Fruit fly (Drosophila melanogaster) whole organism, adult: Measurements from ENCODE around the gene ind.

Source experiments
- CG11617 ChIP-seq: fragments of 200-800 bp; sonication (Bioruptor generic); optimal IDR thresholded peaks from 2 replicates; lab custom pipeline; 2017; ENCODE audit warnings: mild to moderate bottlenecking, missing biosample characterization, missing genetic modification reagents, missing genetic modification characterization
- CG12768 ChIP-seq: fragments of 200-800 bp; sonication (Bioruptor generic); optimal IDR thresholded peaks from 2 replicates; lab custom pipeline; 2017; ENCODE audit warnings: missing biosample characterization, missing genetic modification characterization, mild to moderate bottlenecking, moderate library complexity, missing genetic modification reagents
- CG14711 ChIP-seq: fragments of 200-800 bp; sonication (Bioruptor generic); optimal IDR thresholded peaks from 2 replicates; lab custom pipeline; 2018; ENCODE audit warnings: missing biosample characterization, mild to moderate bottlenecking, missing genetic modification characterization, moderate library complexity
- CG1620 ChIP-seq: fragments of 200-800 bp; sonication (Bioruptor generic); optimal IDR thresholded peaks from 2 replicates; lab custom pipeline; 2016; ENCODE audit warnings: missing biosample characterization, missing genetic modification characterization
- CG33017 ChIP-seq: fragments of 200-800 bp; sonication (Bioruptor generic); optimal IDR thresholded peaks from 2 replicates; lab custom pipeline; 2018; ENCODE audit warnings: missing biosample characterization, mild to moderate bottlenecking, missing genetic modification characterization, moderate library complexity
- CG5204 ChIP-seq: fragments of 200-800 bp; sonication (Bioruptor generic); optimal IDR thresholded peaks from 2 replicates; lab custom pipeline; 2016; ENCODE audit warnings: missing biosample characterization, missing genetic modification characterization
- CG7045 ChIP-seq: fragments of 200-800 bp; sonication (Bioruptor generic); optimal IDR thresholded peaks from 2 replicates; lab custom pipeline; 2017; ENCODE audit warnings: missing biosample characterization, mild to moderate bottlenecking, missing genetic modification characterization
- CG7101 ChIP-seq: fragments of 200-800 bp; sonication (Bioruptor generic); optimal IDR thresholded peaks from 2 replicates; lab custom pipeline; 2018; ENCODE audit warnings: missing biosample characterization, mild to moderate bottlenecking, missing genetic modification characterization, moderate library complexity
- Clk ChIP-seq: fragments of 200-800 bp; sonication (Bioruptor generic); optimal IDR thresholded peaks from 2 replicates; lab custom pipeline; 2017; ENCODE audit warnings: missing biosample characterization, missing genetic modification characterization
- Crg-1 ChIP-seq: fragments of 200-800 bp; sonication (Bioruptor generic); optimal IDR thresholded peaks from 2 replicates; lab custom pipeline; 2016; ENCODE audit warnings: missing biosample characterization, missing genetic modification characterization
- Hr96 ChIP-seq: fragments of 200-800 bp; sonication (Bioruptor generic); optimal IDR thresholded peaks from 2 replicates; lab custom pipeline; 2016; ENCODE audit warnings: missing biosample characterization, missing genetic modification characterization
- Mnt ChIP-seq: fragments of 200-800 bp; sonication (Bioruptor generic); optimal IDR thresholded peaks from 2 replicates; lab custom pipeline; 2016; ENCODE audit warnings: missing biosample characterization, mild to moderate bottlenecking, missing genetic modification characterization
- bab1 ChIP-seq: fragments of 200-800 bp; sonication (Bioruptor generic); optimal IDR thresholded peaks from 3 replicates; lab custom pipeline; 2019; ENCODE audit warnings: missing biosample characterization, mild to moderate bottlenecking, missing genetic modification characterization, moderate library complexity
- cic ChIP-seq: fragments of 200-800 bp; sonication (Bioruptor generic); optimal IDR thresholded peaks from 2 replicates; lab custom pipeline; 2017; ENCODE audit warnings: missing biosample characterization, mild to moderate bottlenecking, missing genetic modification characterization, moderate library complexity
- cnc ChIP-seq, 2 experiments: fragments of >200 bp; optimal IDR thresholded peaks; 2 replicates each; lab custom pipeline; 2017
- kay ChIP-seq: fragments of 200-800 bp; sonication (Bioruptor generic); peaks from one replicate; lab custom pipeline; 2016; ENCODE audit warnings: missing biosample characterization, missing genetic modification characterization, borderline replicate concordance
- ovo ChIP-seq: fragments of 200-800 bp; sonication (Bioruptor generic); optimal IDR thresholded peaks from 2 replicates; lab custom pipeline; 2016; ENCODE audit warnings: missing biosample characterization, missing genetic modification characterization
- pad ChIP-seq: fragments of 200-800 bp; sonication (Bioruptor generic); optimal IDR thresholded peaks from 3 replicates; lab custom pipeline; 2017; ENCODE audit warnings: missing biosample characterization, missing genetic modification characterization, mild to moderate bottlenecking, moderate library complexity, missing genetic modification reagents
- tj ChIP-seq: fragments of 200-800 bp; sonication (Bioruptor generic); optimal IDR thresholded peaks from 3 replicates; lab custom pipeline; 2017; ENCODE audit warnings: missing biosample characterization, mild to moderate bottlenecking, missing genetic modification characterization, moderate library complexity
- toe ChIP-seq: fragments of 200-800 bp; sonication (Bioruptor generic); optimal IDR thresholded peaks from 2 replicates; lab custom pipeline; 2016; ENCODE audit warnings: missing biosample characterization, missing genetic modification characterization

The ind gene

dm6 chr3L:15078347-15078746 is 34.6 kb upstream of the ind start, which contains the start of gene Or71a:
TSS of gene Or71a (minus strand) at chr3L:15078447.
- TF ChIP-seq CG5204 (GFP tag; lab: Kevin White, UChicago), result no peak
- no peak for TF ChIP-seq CG11617
- TF ChIP-seq CG7101 (tag; lab: Kevin White, UChicago), result no peak
- TF ChIP-seq pad (GFP tag; lab: Kevin White, UChicago), result no peak
- no peak for TF ChIP-seq kay (GFP tag; lab: Kevin White, UChicago)
- TF ChIP-seq bab1, result no peak
- no peak for TF ChIP-seq cic (GFP tag; lab: Kevin White, UChicago)
- TF ChIP-seq Hr96 (GFP tag; lab: Kevin White, UChicago), result no peak
- no peak for TF ChIP-seq Crg-1 (GFP tag; lab: Kevin White, UChicago)
- no peak for TF ChIP-seq CG14711 (tag; lab: Kevin White, UChicago)
- TF ChIP-seq CG7045 (GFP tag; lab: Kevin White, UChicago), result no peak
- no peak for TF ChIP-seq ovo
- TF ChIP-seq Clk (GFP tag; lab: Kevin White, UChicago), result no peak
- TF ChIP-seq Mnt (GFP tag; lab: Kevin White, UChicago), result no peak
- TF ChIP-seq toe (GFP tag; lab: Kevin White, UChicago), result no peak

dm6 chr3L:15076380-15076779 is 32.7 kb upstream of the ind start:
- TF ChIP-seq Mnt (GFP tag; lab: Kevin White, UChicago) (no peak), bab1 (no peak), CG33017 (tag; lab: Kevin White, UChicago) (no peak), CG5204 (GFP tag; lab: Kevin White, UChicago) (no peak)

DNA sequence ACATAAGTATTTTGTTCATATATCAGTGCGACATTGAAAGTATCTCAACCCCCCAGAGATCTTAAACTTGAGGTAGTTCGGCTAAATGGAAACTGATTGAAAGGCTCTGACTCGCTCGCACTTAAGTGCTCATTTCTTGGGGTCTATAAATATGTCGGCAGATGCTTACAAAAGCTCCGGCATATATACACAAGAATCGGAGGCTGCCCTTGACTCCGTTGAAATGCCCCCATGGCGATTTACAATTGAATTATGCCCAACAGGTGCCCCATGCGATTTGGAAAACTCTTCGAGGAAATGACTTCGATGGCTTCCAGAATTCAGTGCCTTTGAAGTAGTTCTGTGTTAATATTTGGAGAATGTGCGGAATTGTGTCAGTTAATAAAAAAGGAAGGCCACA is 30.0 kb upstream of the ind start:
- TF ChIP-seq CG11617 (no peak), CG1620 (GFP tag; lab: Kevin White, UChicago) (no peak), CG7045 (GFP tag; lab: Kevin White, UChicago) (no peak), tj (GFP tag; lab: Kevin White, UChicago) (no peak), CG14711 (tag; lab: Kevin White, UChicago) (no peak), ovo (no peak), CG7101 (tag; lab: Kevin White, UChicago) (no peak), CG12768 (GFP tag; lab: Kevin White, UChicago) (no peak), pad (GFP tag; lab: Kevin White, UChicago) (no peak), Hr96 (GFP tag; lab: Kevin White, UChicago) (no peak), CG33017 (tag; lab: Kevin White, UChicago) (no peak), Mnt (GFP tag; lab: Kevin White, UChicago) (no peak), bab1 (no peak)

dm6 chr3L:15072149-15072548 is 28.4 kb upstream of the ind start:
- no peak for TF ChIP-seq tj (GFP tag; lab: Kevin White, UChicago)
- no peak for TF ChIP-seq CG7045 (GFP tag; lab: Kevin White, UChicago)
- TF ChIP-seq pad (GFP tag; lab: Kevin White, UChicago), result no peak
- no peak for TF ChIP-seq cnc (optimal IDR thresholded peaks at IDR 0.05; lab: Kevin White, UChicago)
- TF ChIP-seq CG5204 (GFP tag; lab: Kevin White, UChicago), result no peak
- TF ChIP-seq CG11617, result no peak
- TF ChIP-seq cic (GFP tag; lab: Kevin White, UChicago), result no peak
- TF ChIP-seq Mnt (GFP tag; lab: Kevin White, UChicago), result no peak

dm6 chr3L:15064877-15065276 is 21.2 kb upstream of the ind start, which contains the start of gene Sytbeta:
TSS of gene Sytbeta (minus strand) at chr3L:15064977.
- TF ChIP-seq ovo (no peak), pad (GFP tag; lab: Kevin White, UChicago) (no peak), CG7045 (GFP tag; lab: Kevin White, UChicago) (no peak), CG11617 (no peak), toe (GFP tag; lab: Kevin White, UChicago) (no peak), bab1 (no peak), CG14711 (tag; lab: Kevin White, UChicago) (no peak), Clk (GFP tag; lab: Kevin White, UChicago) (no peak), Hr96 (GFP tag; lab: Kevin White, UChicago) (no peak), CG5204 (GFP tag; lab: Kevin White, UChicago) (no peak), cic (GFP tag; lab: Kevin White, UChicago) (no peak), CG33017 (tag; lab: Kevin White, UChicago) (no peak), CG1620 (GFP tag; lab: Kevin White, UChicago) (no peak), cnc (optimal IDR thresholded peaks at IDR 0.05; lab: Kevin White, UChicago) (no peak), tj (GFP tag; lab: Kevin White, UChicago) (no peak), Mnt (GFP tag; lab: Kevin White, UChicago) (no peak), CG12768 (GFP tag; lab: Kevin White, UChicago) (no peak), Crg-1 (GFP tag; lab: Kevin White, UChicago) (no peak), CG7101 (tag; lab: Kevin White, UChicago) (no peak), kay (GFP tag; lab: Kevin White, UChicago) (no peak)

dm6 chr3L:15061605-15062004 is 17.9 kb upstream of the ind start, which contains the start of gene CG13460:
TSS of gene CG13460 (minus strand) at chr3L:15061705.
- TF ChIP-seq toe (GFP tag; lab: Kevin White, UChicago), result no peak
- TF ChIP-seq CG12768 (GFP tag; lab: Kevin White, UChicago), result no peak
- TF ChIP-seq ovo, result no peak
- TF ChIP-seq kay (GFP tag; lab: Kevin White, UChicago), result no peak
- TF ChIP-seq CG33017 (tag; lab: Kevin White, UChicago), result no peak
- no peak for TF ChIP-seq Mnt (GFP tag; lab: Kevin White, UChicago)
- no peak for TF ChIP-seq CG7101 (tag; lab: Kevin White, UChicago)
- TF ChIP-seq bab1, result no peak
- no peak for TF ChIP-seq CG11617
- TF ChIP-seq cic (GFP tag; lab: Kevin White, UChicago), result no peak
- no peak for TF ChIP-seq CG5204 (GFP tag; lab: Kevin White, UChicago)
- no peak for TF ChIP-seq CG7045 (GFP tag; lab: Kevin White, UChicago)
- no peak for TF ChIP-seq CG1620 (GFP tag; lab: Kevin White, UChicago)
